Fruit fly (Drosophila melanogaster) whole organism, embryonic: Measurements from ENCODE around the gene smid.
A peak's percentile ranks its signal among the peaks of the same experiment; 100 is the strongest.

Experiments used
- BEAF-32 ChIP-seq: fragments of 200-800 bp; sonication (Bioruptor generic); optimal IDR thresholded peaks from 3 replicates; lab custom pipeline; 2017; ENCODE audit warnings: missing biosample characterization, missing genetic modification characterization, mild to moderate bottlenecking, moderate library complexity, missing genetic modification reagents
- BtbVII ChIP-seq: fragments of 200-800 bp; sonication (Bioruptor generic); optimal IDR thresholded peaks from 3 replicates; lab custom pipeline; 2017; ENCODE audit warnings: missing biosample characterization, mild to moderate bottlenecking, missing genetic modification characterization
- CG10147 ChIP-seq: fragments of 200-800 bp; sonication (Bioruptor generic); optimal IDR thresholded peaks from 2 replicates; lab custom pipeline; 2019; ENCODE audit warnings: missing biosample characterization, mild to moderate bottlenecking, missing genetic modification characterization, moderate library complexity
- CG10979 ChIP-seq: fragments of 200-800 bp; sonication (Bioruptor generic); optimal IDR thresholded peaks from 2 replicates; lab custom pipeline; 2018; ENCODE audit warnings: missing biosample characterization, mild to moderate bottlenecking, missing genetic modification characterization, moderate library complexity
- CG12391 ChIP-seq: fragments of 200-800 bp; sonication (Bioruptor generic); optimal IDR thresholded peaks from 3 replicates; lab custom pipeline; 2018; ENCODE audit warnings: missing biosample characterization, mild to moderate bottlenecking, missing genetic modification characterization, moderate library complexity
- CG12744 ChIP-seq: fragments of 200-800 bp; sonication (Bioruptor generic); optimal IDR thresholded peaks from 2 replicates; lab custom pipeline; 2016; ENCODE audit warnings: missing biosample characterization, missing genetic modification characterization
- CG14860 ChIP-seq: fragments of 200-800 bp; sonication (Bioruptor generic); IDR thresholded peaks from 3 replicates; pipeline ENCODE4 v1.3.6; 2022; ENCODE audit warnings: missing biosample characterization, missing genetic modification characterization; ENCODE audit not compliant: partially characterized antibody
- CG18599 ChIP-seq: fragments of 200-800 bp; sonication (Bioruptor generic); optimal IDR thresholded peaks from 3 replicates; lab custom pipeline; 2017; ENCODE audit warnings: missing biosample characterization, missing genetic modification characterization, mild to moderate bottlenecking, moderate library complexity, missing genetic modification reagents
- CG2129 ChIP-seq: fragments of 200-800 bp; sonication (Bioruptor generic); IDR thresholded peaks from 2 replicates; pipeline ENCODE4 v1.3.6; 2022; ENCODE audit warnings: missing biosample characterization, missing genetic modification characterization; ENCODE audit not compliant: partially characterized antibody
- CG2712 ChIP-seq: fragments of 200-800 bp; optimal IDR thresholded peaks from 3 replicates; lab custom pipeline; 2019; ENCODE audit warnings: missing biosample characterization, mild to moderate bottlenecking, missing genetic modification characterization, moderate library complexity
- CG3065 ChIP-seq: fragments of 200-800 bp; sonication (Bioruptor generic); optimal IDR thresholded peaks from 2 replicates; lab custom pipeline; 2016; ENCODE audit warnings: missing biosample characterization, missing genetic modification characterization
- CG34224 ChIP-seq: fragments of 200-800 bp; sonication (Bioruptor generic); IDR thresholded peaks from 3 replicates; pipeline ENCODE4 v1.3.6; 2022; ENCODE audit warnings: missing biosample characterization, missing genetic modification characterization; ENCODE audit not compliant: partially characterized antibody
- CG6791 ChIP-seq: fragments of 200-800 bp; sonication (Bioruptor generic); IDR thresholded peaks from 3 replicates; pipeline ENCODE4 v1.3.6; 2022; ENCODE audit warnings: missing biosample characterization, missing genetic modification characterization; ENCODE audit not compliant: partially characterized antibody
- CG7745 ChIP-seq: fragments of 200-800 bp; sonication (Bioruptor generic); optimal IDR thresholded peaks from 2 replicates; lab custom pipeline; 2018; ENCODE audit warnings: missing biosample characterization, mild to moderate bottlenecking, missing genetic modification characterization, moderate library complexity
- CrebB ChIP-seq: fragments of 200-800 bp; sonication (Bioruptor generic); optimal IDR thresholded peaks from 3 replicates; lab custom pipeline; 2018; ENCODE audit warnings: missing biosample characterization, mild to moderate bottlenecking, missing genetic modification characterization
- Dad ChIP-seq: fragments of 200-800 bp; sonication (Bioruptor generic); optimal IDR thresholded peaks from 3 replicates; lab custom pipeline; 2016; ENCODE audit warnings: missing biosample characterization, missing genetic modification characterization
- Elba2 ChIP-seq: fragments of 200-800 bp; sonication (Bioruptor generic); optimal IDR thresholded peaks from 3 replicates; lab custom pipeline; 2016; ENCODE audit warnings: missing biosample characterization, missing genetic modification characterization
- Lhr ChIP-seq: fragments of 200-800 bp; sonication (Bioruptor generic); optimal IDR thresholded peaks from 3 replicates; lab custom pipeline; 2017; ENCODE audit warnings: mild to moderate bottlenecking, missing biosample characterization, missing genetic modification reagents, missing genetic modification characterization
- Mes4 ChIP-seq: fragments of 200-800 bp; sonication (Bioruptor generic); optimal IDR thresholded peaks from 2 replicates; lab custom pipeline; 2016; ENCODE audit warnings: missing biosample characterization, missing genetic modification characterization
- Myb ChIP-seq: fragments of 200-800 bp; sonication (Bioruptor generic); optimal IDR thresholded peaks from 2 replicates; lab custom pipeline; 2016; ENCODE audit warnings: missing biosample characterization, missing genetic modification characterization
- NC2α ChIP-seq: fragments of 200-800 bp; sonication (Bioruptor generic); optimal IDR thresholded peaks from 2 replicates; lab custom pipeline; 2016; ENCODE audit warnings: missing biosample characterization, missing genetic modification characterization
- Neu2 ChIP-seq: fragments of 200-800 bp; sonication (Bioruptor generic); optimal IDR thresholded peaks from 3 replicates; lab custom pipeline; 2016; ENCODE audit warnings: missing biosample characterization, missing genetic modification characterization, borderline replicate concordance
- Nf-YB ChIP-seq: fragments of 200-800 bp; sonication (Bioruptor generic); optimal IDR thresholded peaks from 3 replicates; lab custom pipeline; 2019; ENCODE audit warnings: missing biosample characterization, mild to moderate bottlenecking, missing genetic modification characterization, moderate library complexity
- Nf-YC ChIP-seq: fragments of 200-800 bp; optimal IDR thresholded peaks from 3 replicates; lab custom pipeline; 2019; ENCODE audit warnings: missing biosample characterization, mild to moderate bottlenecking, missing genetic modification characterization, moderate library complexity
- Opbp ChIP-seq: fragments of 200-800 bp; sonication (Bioruptor generic); IDR thresholded peaks from 3 replicates; pipeline ENCODE4 v1.3.6; 2022; ENCODE audit warnings: missing biosample characterization, missing genetic modification characterization; ENCODE audit not compliant: partially characterized antibody
- Rfx ChIP-seq: fragments of 200-800 bp; sonication (Bioruptor generic); IDR thresholded peaks from 2 replicates; pipeline ENCODE4 v1.3.6; 2022; ENCODE audit warnings: missing biosample characterization, missing genetic modification characterization
- Sin3A ChIP-seq: fragments of >200 bp; optimal IDR thresholded peaks from 2 replicates; lab custom pipeline; 2018
- Spps ChIP-seq: fragments of 200-800 bp; sonication (Bioruptor generic); optimal IDR thresholded peaks from 2 replicates; lab custom pipeline; 2018; ENCODE audit warnings: missing biosample characterization, mild to moderate bottlenecking, missing genetic modification characterization
- TFAM ChIP-seq: fragments of 200-800 bp; sonication (Bioruptor generic); optimal IDR thresholded peaks from 2 replicates; lab custom pipeline; 2017; ENCODE audit warnings: missing biosample characterization, missing genetic modification characterization, inconsistent platforms
- bbx ChIP-seq: fragments of 200-800 bp; sonication (Bioruptor generic); IDR thresholded peaks from 2 replicates; pipeline ENCODE4 v1.3.6; 2022; ENCODE audit warnings: missing biosample characterization, missing genetic modification characterization; ENCODE audit not compliant: partially characterized antibody
- chinmo ChIP-seq: fragments of 200-800 bp; sonication (Bioruptor generic); IDR thresholded peaks from 4 replicates; pipeline ENCODE4 v1.3.6; 2022; ENCODE audit warnings: missing biosample characterization, missing genetic modification characterization; ENCODE audit not compliant: partially characterized antibody
- corto ChIP-seq: fragments of 200-800 bp; sonication (Bioruptor generic); optimal IDR thresholded peaks from 2 replicates; lab custom pipeline; 2016; ENCODE audit warnings: missing biosample characterization, mild to moderate bottlenecking, missing genetic modification characterization, moderate library complexity
- croc ChIP-seq: fragments of 200-800 bp; sonication (Bioruptor generic); conservative IDR thresholded peaks from 3 replicates; pipeline ENCODE4 v1.3.6; 2022; ENCODE audit warnings: missing biosample characterization, missing genetic modification characterization
- crol ChIP-seq: fragments of 200-800 bp; sonication (Bioruptor generic); IDR thresholded peaks from 2 replicates; pipeline ENCODE4 v1.3.6; 2022; ENCODE audit warnings: missing biosample characterization, missing genetic modification characterization
- esg ChIP-seq: fragments of 200-800 bp; sonication (Bioruptor generic); conservative IDR thresholded peaks from 2 replicates; pipeline ENCODE4 v1.3.6; 2022; ENCODE audit warnings: missing biosample characterization, missing genetic modification characterization
- gsb-n ChIP-seq: fragments of 200-800 bp; sonication (Bioruptor generic); optimal IDR thresholded peaks from 3 replicates; lab custom pipeline; 2018; ENCODE audit warnings: missing biosample characterization, mild to moderate bottlenecking, missing genetic modification characterization
- ham ChIP-seq: fragments of 200-800 bp; sonication (Bioruptor generic); IDR thresholded peaks from 2 replicates; pipeline ENCODE4 v1.3.6; 2022; ENCODE audit warnings: missing biosample characterization, missing genetic modification characterization
- insv ChIP-seq, 2 experiments: fragments of 200-800 bp; sonication (Bioruptor generic); optimal IDR thresholded peaks; 3 replicates each; lab custom pipeline; 2016 to 2018; ENCODE audit warnings: missing biosample characterization in 2 of 2, missing genetic modification characterization in 2 of 2
- jigr1 ChIP-seq: fragments of 200-800 bp; sonication (Bioruptor generic); IDR thresholded peaks from 3 replicates; pipeline ENCODE4 v1.3.6; 2022; ENCODE audit warnings: missing biosample characterization, missing genetic modification characterization
- knrl ChIP-seq: fragments of 200-800 bp; sonication (Bioruptor generic); IDR thresholded peaks from 3 replicates; pipeline ENCODE4 v1.3.6; 2022; ENCODE audit warnings: missing biosample characterization, missing genetic modification characterization; ENCODE audit not compliant: partially characterized antibody
- mam ChIP-seq: fragments of 200-800 bp; sonication (Bioruptor generic); optimal IDR thresholded peaks from 3 replicates; lab custom pipeline; 2016; ENCODE audit warnings: missing biosample characterization, missing genetic modification characterization
- nmo ChIP-seq: fragments of 200-800 bp; sonication (Bioruptor generic); optimal IDR thresholded peaks from 2 replicates; lab custom pipeline; 2018; ENCODE audit warnings: missing biosample characterization, mild to moderate bottlenecking, missing genetic modification characterization, moderate library complexity
- nom ChIP-seq: fragments of 200-800 bp; sonication (Bioruptor generic); optimal IDR thresholded peaks from 2 replicates; lab custom pipeline; 2017; ENCODE audit warnings: missing biosample characterization, missing genetic modification characterization, mild to moderate bottlenecking, moderate library complexity, missing genetic modification reagents
- onecut ChIP-seq: fragments of 200-800 bp; sonication (Bioruptor generic); IDR thresholded peaks from 2 replicates; pipeline ENCODE4 v1.3.6; 2022; ENCODE audit warnings: missing biosample characterization, missing genetic modification characterization
- run ChIP-seq: fragments of 200-800 bp; sonication (Bioruptor generic); optimal IDR thresholded peaks from 3 replicates; lab custom pipeline; 2018; ENCODE audit warnings: missing biosample characterization, mild to moderate bottlenecking, missing genetic modification characterization
- trem ChIP-seq: fragments of 200-800 bp; optimal IDR thresholded peaks from 3 replicates; lab custom pipeline; 2019; ENCODE audit warnings: missing biosample characterization, mild to moderate bottlenecking, missing genetic modification characterization, moderate library complexity
- unc-4 ChIP-seq: fragments of 200-800 bp; sonication (Bioruptor generic); IDR thresholded peaks from 2 replicates; pipeline ENCODE4 v1.3.6; 2022; ENCODE audit warnings: missing biosample characterization, missing genetic modification characterization; ENCODE audit not compliant: partially characterized antibody

Gene smid

DNA sequence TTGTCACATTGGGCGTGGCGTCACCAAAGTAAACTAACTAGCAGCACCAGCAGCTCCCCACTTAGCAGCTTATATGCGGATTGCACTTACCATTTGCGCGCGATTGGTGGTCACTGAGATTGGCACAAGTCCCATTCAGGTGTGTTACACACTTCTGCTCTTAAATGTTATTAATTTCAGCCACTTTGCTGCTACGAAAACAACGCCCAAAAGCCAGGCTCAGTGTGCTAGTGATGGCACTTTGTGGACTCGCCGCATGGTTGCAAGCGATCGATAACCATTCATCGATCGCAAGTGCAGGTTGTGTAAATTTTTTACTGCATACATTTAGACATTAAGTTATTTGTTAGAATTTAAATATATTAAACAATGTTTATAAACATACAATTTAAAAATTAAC, 46.4 kb upstream of the smid start, which contains the start of the genes wrm1 and wrm2 (continued):
- TF ChIP-seq nmo (GFP tag; lab: Kevin White, UChicago) (peak; percentile 42), trem (tag; lab: Kevin White, UChicago) (peak; percentile 55), unc-4 (GFP tag; lab: Robert Waterston, UW) (peak; percentile 62), crol (GFP tag; lab: Robert Waterston, UW) (no peak), Nf-YC (tag; lab: Kevin White, UChicago) (peak; percentile 10), bbx (peak; percentile 79), Dad (no peak), Neu2 (GFP tag; lab: Kevin White, UChicago) (no peak), CG14860 (GFP tag; lab: Robert Waterston, UW) (peak; percentile 40; the same call in 1 of the 3 replicates), TFAM (GFP tag; lab: Kevin White, UChicago) (no peak), Spps (tag; lab: Kevin White, UChicago) (no peak), CG7745 (tag; lab: Kevin White, UChicago) (no peak), croc (GFP tag; lab: Robert Waterston, UW) (no peak), CG2129 (peak; percentile 53), corto (GFP tag; lab: Kevin White, UChicago) (no peak), CG10147 (no peak), Opbp (peak; percentile 63; the same call in 2 of the 3 replicates), Myb (peak; percentile 28), NC2α (GFP tag; lab: Kevin White, UChicago) (no peak), Lhr (GFP tag; lab: Kevin White, UChicago) (peak; percentile 46), CG10979 (tag; lab: Kevin White, UChicago) (peak; percentile 7), knrl (GFP tag; lab: Robert Waterston, UW) (peak; percentile 56; the same call in 1 of the 3 replicates), CG34224 (GFP tag; lab: Robert Waterston, UW) (peak; percentile 46; the same call in 1 of the 3 replicates), CrebB (tag; lab: Kevin White, UChicago) (no peak), CG2712 (tag; lab: Kevin White, UChicago) (peak; percentile 42), Rfx (GFP tag; lab: Robert Waterston, UW) (no peak), BEAF-32 (peak; percentile 74), chinmo (GFP tag; lab: Robert Waterston, UW) (0 out of 4 replicates have a peak, but pooled peaks have one; percentile 13), ham (GFP tag; lab: Robert Waterston, UW) (no peak), mam (GFP tag; lab: Kevin White, UChicago) (peak; percentile 3), BtbVII (GFP tag; lab: Kevin White, UChicago) (no peak), insv (GFP tag; optimal IDR thresholded peaks at IDR 0.05; lab: Kevin White, UChicago) (peak in 1 of 2 experiments; percentile 60), Elba2 (GFP tag; lab: Kevin White, UChicago) (peak; percentile 88), nom (GFP tag; lab: Kevin White, UChicago) (peak; percentile 28), jigr1 (GFP tag; lab: Robert Waterston, UW) (no peak), Sin3A (lab: Kevin White, UChicago) (peak; percentile 10), Mes4 (GFP tag; lab: Kevin White, UChicago) (no peak), CG18599 (GFP tag; lab: Kevin White, UChicago) (no peak), onecut (GFP tag; lab: Robert Waterston, UW) (no peak), CG3065 (GFP tag; lab: Kevin White, UChicago) (peak; percentile 66), gsb-n (tag; lab: Kevin White, UChicago) (peak; percentile 89), run (tag; lab: Kevin White, UChicago) (no peak), Nf-YB (GFP tag; lab: Kevin White, UChicago) (peak; percentile 7), esg (no peak), CG6791 (GFP tag; lab: Robert Waterston, UW) (peak; percentile 67), CG12391 (peak; percentile 29), CG12744 (GFP tag; lab: Kevin White, UChicago) (no peak)
